Worm (Caenorhabditis elegans) whole organism, midembryonic: Measurements from ENCODE around the gene grd-9.

Experiments used
- T22C8.4 ChIP-seq: fragments of 200-800 bp; sonication (Bioruptor generic); IDR thresholded peaks from 2 replicates; pipeline ENCODE4 v1.3.6; 2022; ENCODE audit warnings: missing genetic modification characterization, missing compliant biosample characterization
- cog-1 ChIP-seq: sonication (generic microtip); optimal IDR thresholded peaks from 2 replicates; lab custom pipeline; 2016; ENCODE audit warnings: missing genetic modification characterization, missing compliant biosample characterization
- flt-1 ChIP-seq: fragments of 200-800 bp; sonication (Bioruptor generic); IDR thresholded peaks from 2 replicates; pipeline ENCODE4 v1.3.6; 2022; ENCODE audit warnings: missing genetic modification characterization, missing compliant biosample characterization
- klf-2 ChIP-seq: fragments of 200-800 bp; sonication (Bioruptor generic); conservative IDR thresholded peaks from 2 replicates; pipeline ENCODE4 v1.3.6; 2022; ENCODE audit warnings: missing genetic modification reagents, missing genetic modification characterization, missing compliant biosample characterization
- med-1 ChIP-seq: sonication (generic microtip); optimal IDR thresholded peaks from 2 replicates; lab custom pipeline; 2017; ENCODE audit warnings: missing genetic modification characterization, mild to moderate bottlenecking, missing compliant biosample characterization, antibody characterized with exemption, missing genetic modification reagents; ENCODE audit not compliant: insufficient read depth
- tab-1 ChIP-seq: fragments of 200-800 bp; sonication (Bioruptor generic); IDR thresholded peaks from 2 replicates; pipeline ENCODE4 v1.3.6; 2022; ENCODE audit warnings: missing genetic modification characterization, missing compliant biosample characterization
- ztf-23 ChIP-seq: fragments of 200-800 bp; sonication (Bioruptor generic); IDR thresholded peaks from 2 replicates; pipeline ENCODE4 v1.3.6; 2022; ENCODE audit warnings: missing genetic modification reagents, missing genetic modification characterization, missing compliant biosample characterization
- ztf-29 ChIP-seq: fragments of 200-800 bp; sonication (Bioruptor generic); IDR thresholded peaks from 2 replicates; pipeline ENCODE4 v1.3.6; 2022; ENCODE audit warnings: missing genetic modification reagents, missing genetic modification characterization, missing compliant biosample characterization

DNA sequence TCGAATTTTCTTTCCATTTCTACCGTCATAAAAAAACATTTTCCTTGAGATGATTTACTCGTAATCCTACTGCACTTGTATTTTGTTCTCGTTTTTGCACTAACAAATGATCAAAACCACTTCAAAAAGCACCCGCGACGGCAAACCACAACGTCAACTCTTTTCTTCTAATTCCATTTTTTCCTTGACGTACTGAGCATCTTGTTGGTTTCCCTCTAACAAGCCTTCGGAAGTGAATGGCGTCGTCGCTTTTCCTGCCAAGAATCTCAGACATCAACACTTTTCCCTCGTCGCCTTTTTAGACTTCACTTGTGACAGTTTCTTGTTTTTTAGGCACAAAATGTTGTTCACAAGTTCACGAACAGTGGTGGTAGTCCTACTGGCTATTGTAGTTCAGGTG, 17.3 kb downstream of the grd-9 start, which contains the start of gene C04E6.13:
- TF ChIP-seq tab-1, result no peak
- TF ChIP-seq T22C8.4 (GFP tag; lab: Robert Waterston, UW), result no peak
- no peak for TF ChIP-seq ztf-29 (GFP tag; lab: Robert Waterston, UW)
- TF ChIP-seq med-1, result no peak
- no peak for TF ChIP-seq cog-1 (tag; lab: Kevin White, UChicago)
- TF ChIP-seq flt-1 (GFP tag; lab: Robert Waterston, UW), result no peak
- TF ChIP-seq klf-2 (GFP tag; lab: Robert Waterston, UW), result no peak
- TF ChIP-seq ztf-23 (GFP tag; lab: Robert Waterston, UW), result no peak
